Worm (Caenorhabditis elegans): Measurements from ENCODE around the gene T22E5.6.
A peak's percentile ranks its signal among the peaks of the same experiment; 100 is the strongest.

The T22E5.6 gene

DNA sequence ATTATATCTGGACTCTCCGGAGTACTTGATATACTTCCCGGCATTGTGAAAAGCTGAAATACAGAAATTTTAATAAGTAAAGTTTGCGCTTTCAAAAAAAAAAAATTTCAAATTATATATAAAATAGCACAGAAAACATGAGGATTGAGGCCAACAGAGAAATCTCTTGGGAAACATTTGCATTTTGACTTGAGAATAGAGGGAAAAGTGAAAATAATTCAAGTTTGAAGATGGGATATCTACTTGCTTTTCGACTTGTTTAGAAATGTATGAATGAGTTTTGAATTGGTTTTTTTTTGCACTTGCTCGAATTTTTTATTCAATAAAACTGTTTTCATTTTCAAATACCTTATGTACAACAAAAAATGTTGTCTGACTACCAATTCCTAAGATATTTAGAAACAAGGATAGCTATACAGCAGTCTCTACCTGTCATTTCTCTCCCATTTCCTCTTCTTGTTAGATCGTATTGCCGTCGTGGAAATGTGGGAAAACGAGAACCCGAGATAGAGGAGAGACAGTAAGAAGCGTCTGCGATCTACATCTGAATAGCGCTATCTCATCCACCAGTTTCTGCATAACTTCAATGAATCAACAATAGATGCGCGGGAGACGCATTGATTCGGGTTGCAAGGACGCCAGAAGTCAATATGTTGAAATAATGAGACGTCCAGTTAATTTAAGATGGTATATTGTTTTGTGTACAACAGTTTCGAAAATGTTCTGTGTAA is at the start of gene T22E5.6:
TSS of gene T22E5.6 (minus strand) at position 51 of the 731 bp plus-strand sequence.
- TF ChIP-seq nhr-28 (tag; optimal IDR thresholded peaks at IDR 0.05): no peak
- no peak for TF ChIP-seq ces-1 (GFP tag; optimal IDR thresholded peaks at IDR 0.05)
- TF ChIP-seq nhr-2 (tag; optimal IDR thresholded peaks at IDR 0.05): no peak
- peak; percentile 7 for TF ChIP-seq ham-2 (GFP tag; optimal IDR thresholded peaks at IDR 0.05)
- TF ChIP-seq bed-3 (GFP tag; optimal IDR thresholded peaks at IDR 0.05): no peak
- no peak for TF ChIP-seq M03D4.4 (tag; optimal IDR thresholded peaks at IDR 0.05)
- TF ChIP-seq zip-8 (tag; optimal IDR thresholded peaks at IDR 0.05): no peak
- TF ChIP-seq snpc-4 (tag; optimal IDR thresholded peaks at IDR 0.05): no peak

DNA sequence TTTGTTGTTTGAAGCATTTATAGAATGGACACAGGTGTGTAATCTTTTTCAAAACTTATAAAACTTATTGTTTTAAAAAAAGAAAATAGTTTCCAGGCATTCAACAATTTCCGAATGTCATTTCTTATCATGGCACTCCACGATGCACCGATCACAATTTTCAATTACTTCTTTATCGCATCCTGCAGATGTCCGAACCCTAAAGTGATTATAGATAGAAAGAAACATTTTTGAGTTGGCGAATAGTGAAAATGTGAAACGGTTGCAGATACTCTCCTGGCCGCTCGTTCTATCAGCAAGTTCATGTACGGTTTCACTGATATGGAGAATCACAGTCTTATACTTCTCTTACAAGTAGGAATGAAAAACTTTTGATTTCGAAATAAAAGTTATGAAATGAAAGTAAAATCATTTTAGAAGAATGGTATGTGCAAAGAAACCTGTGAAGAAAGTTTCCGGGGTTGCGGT is 46.8 kb upstream of the T22E5.6 start, which contains the start of gene C15B12.2:
TSS of gene C15B12.2 (plus strand) at position 418 of the 468 bp plus-strand sequence.
- TF ChIP-seq nhr-12 (tag; optimal IDR thresholded peaks at IDR 0.05) (no peak), elt-3 (tag; optimal IDR thresholded peaks at IDR 0.05) (no peak), snpc-4 (tag; optimal IDR thresholded peaks at IDR 0.05) (no peak), zip-8 (tag; optimal IDR thresholded peaks at IDR 0.05) (no peak), flh-1 (GFP tag; optimal IDR thresholded peaks at IDR 0.05) (no peak), pha-4 (tag; optimal IDR thresholded peaks at IDR 0.05) (no peak), lin-32 (GFP tag; optimal IDR thresholded peaks at IDR 0.05) (no peak), M03D4.4 (tag; optimal IDR thresholded peaks at IDR 0.05) (no peak), ces-1 (GFP tag; optimal IDR thresholded peaks at IDR 0.05) (no peak), lin-13 (tag; optimal IDR thresholded peaks at IDR 0.05) (no peak), bed-3 (GFP tag; optimal IDR thresholded peaks at IDR 0.05) (no peak), ceh-39 (tag; optimal IDR thresholded peaks at IDR 0.05) (no peak), sem-2 (GFP tag; optimal IDR thresholded peaks at IDR 0.05) (no peak), tbx-8 (GFP tag; optimal IDR thresholded peaks at IDR 0.05) (no peak), nhr-2 (tag; optimal IDR thresholded peaks at IDR 0.05) (no peak), nhr-28 (tag; optimal IDR thresholded peaks at IDR 0.05) (no peak), mls-2 (tag; optimal IDR thresholded peaks at IDR 0.05) (no peak)

- no peak for TF ChIP-seq unc-62 (GFP tag; optimal IDR thresholded peaks at IDR 0.05)
- TF ChIP-seq bed-3 (GFP tag; optimal IDR thresholded peaks at IDR 0.05): no peak
- no peak for TF ChIP-seq nhr-237 (tag; optimal IDR thresholded peaks at IDR 0.05)
- TF ChIP-seq lsy-2 (tag; optimal IDR thresholded peaks at IDR 0.05): no peak
- TF ChIP-seq unc-120 (tag; optimal IDR thresholded peaks at IDR 0.05; ENCODE audit: poor library complexity, severe bottlenecking): no peak
- no peak for TF ChIP-seq zip-8 (tag; optimal IDR thresholded peaks at IDR 0.05)
- TF ChIP-seq mab-5 (tag; optimal IDR thresholded peaks at IDR 0.05): no peak
- TF ChIP-seq ces-1 (GFP tag; optimal IDR thresholded peaks at IDR 0.05): no peak
- no peak for TF ChIP-seq unc-39 (tag; optimal IDR thresholded peaks at IDR 0.05)
- no peak for TF ChIP-seq lin-32 (GFP tag; optimal IDR thresholded peaks at IDR 0.05)
- no peak for TF ChIP-seq hlh-1 (tag; optimal IDR thresholded peaks at IDR 0.05)
- TF ChIP-seq M03D4.4 (tag; optimal IDR thresholded peaks at IDR 0.05): no peak
- no peak for TF ChIP-seq sptf-1 (tag; optimal IDR thresholded peaks at IDR 0.05)
- TF ChIP-seq ceh-43 (GFP tag; optimal IDR thresholded peaks at IDR 0.05): no peak
- no peak for TF ChIP-seq ceh-83 (GFP tag; optimal IDR thresholded peaks at IDR 0.05)
These were observed 46.3 kb upstream of the T22E5.6 start for ce11 chrX:6462479-6462878.

- TF ChIP-seq blmp-1 (tag; optimal IDR thresholded peaks at IDR 0.05) (no peak), lsy-2 (tag; optimal IDR thresholded peaks at IDR 0.05) (no peak), cnd-1 (tag; optimal IDR thresholded peaks at IDR 0.05) (no peak), lin-13 (tag; optimal IDR thresholded peaks at IDR 0.05) (no peak), unc-62 (GFP tag; optimal IDR thresholded peaks at IDR 0.05) (no peak), ces-1 (GFP tag; optimal IDR thresholded peaks at IDR 0.05) (no peak), ceh-39 (tag; optimal IDR thresholded peaks at IDR 0.05) (no peak), mab-5 (tag; optimal IDR thresholded peaks at IDR 0.05) (no peak), ceh-43 (GFP tag; optimal IDR thresholded peaks at IDR 0.05) (no peak), snpc-4 (tag; optimal IDR thresholded peaks at IDR 0.05) (no peak), sptf-1 (tag; optimal IDR thresholded peaks at IDR 0.05) (no peak), ham-2 (GFP tag; optimal IDR thresholded peaks at IDR 0.05) (no peak), mls-2 (tag; optimal IDR thresholded peaks at IDR 0.05) (no peak), nhr-76 (tag; optimal IDR thresholded peaks at IDR 0.05) (no peak), tbx-8 (GFP tag; optimal IDR thresholded peaks at IDR 0.05) (no peak)
These were observed 45.5 kb upstream of the T22E5.6 start, which contains the start of gene K04E7.1 for ce11 chrX:6461729-6462128. K04E7.1 (plus strand) TSS chrX:6462029.

Data from whole organism, mixed stage, embryonic.